Worm (Caenorhabditis elegans): ENCODE results near the gene DC2.5.
"Not testable (repeated sequence)": the region's sequence is repeated elsewhere in the genome, so short reads cannot be mapped to it uniquely, and the experiment has no call there.

The DC2.5 gene

ce11 chrV:212687-213086 is at the start of gene DC2.5:
Gene DC2.5 (minus strand): TSS chrV:212787.
- not testable (repeated sequence) for TF ChIP-seq bed-2 (GFP tag; IDR thresholded peaks at IDR 0.05); let-607 (tag; optimal IDR thresholded peaks at IDR 0.05); egl-18 (GFP tag; IDR thresholded peaks at IDR 0.05)

ce11 chrV:260334-260733 is 47.7 kb upstream of the DC2.5 start:
- TF ChIP-seq Y56A3A.18 (GFP tag; IDR thresholded peaks at IDR 0.05), result no peak
- TF ChIP-seq madf-8 (GFP tag; conservative IDR thresholded peaks at IDR 0.05), result no peak
- TF ChIP-seq B0336.3 (GFP tag; IDR thresholded peaks at IDR 0.05), result 0 out of 2 replicates have a peak, but pooled peaks have one; percentile 19

- TF ChIP-seq nhr-120 (GFP tag; IDR thresholded peaks at IDR 0.05) (no peak), K11D2.4 (GFP tag; IDR thresholded peaks at IDR 0.05) (no peak), egl-44 (GFP tag; IDR thresholded peaks at IDR 0.05) (no peak), Y56A3A.18 (GFP tag; IDR thresholded peaks at IDR 0.05) (no peak), tbx-9 (tag; optimal IDR thresholded peaks at IDR 0.05; ENCODE audit: borderline replicate concordance) (no peak), lin-40 (tag; optimal IDR thresholded peaks at IDR 0.05) (no peak), madf-3 (GFP tag; IDR thresholded peaks at IDR 0.05) (no peak), ztf-6 (GFP tag; IDR thresholded peaks at IDR 0.05) (no peak), ama-1 (optimal IDR thresholded peaks at IDR 0.05) (no peak), ama-1 (GFP tag; optimal IDR thresholded peaks at IDR 0.05) (no peak), gei-17 (GFP tag; optimal IDR thresholded peaks at IDR 0.05) (no peak), ztf-28 (GFP tag; IDR thresholded peaks at IDR 0.05) (no peak), sea-2 (GFP tag; IDR thresholded peaks at IDR 0.05) (no peak), zfh-2 (GFP tag; conservative IDR thresholded peaks at IDR 0.05) (no peak), tlf-1 (GFP tag; optimal IDR thresholded peaks at IDR 0.05) (no peak)
Measured at ce11 chrV:258730-259129, 46.1 kb upstream of the DC2.5 start, which contains the start of gene nhr-204. Gene nhr-204 (minus strand): TSS chrV:258830.

ce11 chrV:254591-254990 is 42.0 kb upstream of the DC2.5 start, which contains the start of gene str-121:
Gene str-121 (minus strand): TSS chrV:254691.
- TF ChIP-seq nhr-27 (tag; optimal IDR thresholded peaks at IDR 0.05), result no peak
- no peak for TF ChIP-seq hrde-1 (tag; optimal IDR thresholded peaks at IDR 0.05; ENCODE audit: borderline replicate concordance)
- no peak for TF ChIP-seq sdz-38 (tag; optimal IDR thresholded peaks at IDR 0.05)
- TF ChIP-seq efl-1 (GFP tag; optimal IDR thresholded peaks at IDR 0.05), result no peak
- TF ChIP-seq let-607 (tag; optimal IDR thresholded peaks at IDR 0.05), result no peak
- TF ChIP-seq sptf-2 (GFP tag; optimal IDR thresholded peaks at IDR 0.05), result no peak
- TF ChIP-seq unc-62 (GFP tag; optimal IDR thresholded peaks at IDR 0.05), result no peak
- TF ChIP-seq hlh-26 (GFP tag; conservative IDR thresholded peaks at IDR 0.05), result no peak
- no peak for TF ChIP-seq die-1 (tag; optimal IDR thresholded peaks at IDR 0.05)
- no peak for TF ChIP-seq tbp1 (GFP tag; optimal IDR thresholded peaks at IDR 0.05)
- TF ChIP-seq gei-17 (GFP tag; optimal IDR thresholded peaks at IDR 0.05), result no peak

- no peak for TF ChIP-seq snpc-4 (GFP tag; optimal IDR thresholded peaks at IDR 0.05)
- TF ChIP-seq snpc-4 (tag; optimal IDR thresholded peaks at IDR 0.05), result no peak
- TF ChIP-seq Y53F4B.3 (GFP tag; IDR thresholded peaks at IDR 0.05), result no peak
- TF ChIP-seq ztf-6 (GFP tag; IDR thresholded peaks at IDR 0.05), result no peak
- no peak for TF ChIP-seq athp-1 (tag; optimal IDR thresholded peaks at IDR 0.05)
- TF ChIP-seq F37B4.10 (GFP tag; IDR thresholded peaks at IDR 0.05), result no peak
- no peak for TF ChIP-seq nhr-80 (tag; optimal IDR thresholded peaks at IDR 0.05)
- no peak for TF ChIP-seq pbrm-1 (GFP tag; IDR thresholded peaks at IDR 0.05)
- TF ChIP-seq zfh-2 (GFP tag; conservative IDR thresholded peaks at IDR 0.05), result no peak
- TF ChIP-seq rec-8 (tag; optimal IDR thresholded peaks at IDR 0.05), result no peak
- TF ChIP-seq let-526 (GFP tag; IDR thresholded peaks at IDR 0.05), result no peak
- TF ChIP-seq egl-18 (GFP tag; IDR thresholded peaks at IDR 0.05), result no peak
- TF ChIP-seq aptf-3 (GFP tag; IDR thresholded peaks at IDR 0.05), result no peak
- no peak for TF ChIP-seq tbx-9 (tag; optimal IDR thresholded peaks at IDR 0.05; ENCODE audit: borderline replicate concordance)
- no peak for TF ChIP-seq B0336.3 (GFP tag; IDR thresholded peaks at IDR 0.05)
- TF ChIP-seq Y79H2A.3 (GFP tag; conservative IDR thresholded peaks at IDR 0.05), result no peak
- no peak for TF ChIP-seq ceh-91 (GFP tag; IDR thresholded peaks at IDR 0.05)
- TF ChIP-seq egl-44 (GFP tag; IDR thresholded peaks at IDR 0.05), result no peak
Measured at ce11 chrV:251652-252051, 39.1 kb upstream of the DC2.5 start, which contains the start of gene oac-39. Gene oac-39 (minus strand): TSS chrV:251752.
